Worm (Caenorhabditis elegans): Measurements from ENCODE around the gene akt-1.

DNA sequence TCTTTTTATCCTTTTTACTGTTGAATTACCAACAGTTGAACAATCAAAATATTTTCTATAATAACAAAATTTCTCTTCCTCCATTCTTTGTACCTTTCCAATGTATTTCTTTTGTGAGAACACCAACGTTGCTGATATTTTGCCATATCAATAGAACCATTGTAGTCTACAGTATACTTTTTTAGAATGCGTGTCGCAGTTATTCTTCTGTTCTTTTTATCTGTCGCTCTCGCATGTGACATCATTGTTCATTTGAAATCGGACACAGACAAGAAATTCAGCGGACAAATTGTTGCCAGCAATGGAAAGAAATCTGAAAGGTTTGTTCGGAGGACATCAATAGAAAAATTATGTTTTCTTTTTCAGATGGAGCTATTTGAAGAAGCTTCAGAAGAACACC lies 46.8 kb upstream of the akt-1 start, which contains the start of gene ZK856.7:
- TF ChIP-seq lin-13 (GFP tag; optimal IDR thresholded peaks at IDR 0.05): no peak
- TF ChIP-seq nhr-237 (tag; optimal IDR thresholded peaks at IDR 0.05): no peak

All from whole organism, L4 larva.